Worm (Caenorhabditis elegans): ENCODE data around the gene txt-2.

DNA sequence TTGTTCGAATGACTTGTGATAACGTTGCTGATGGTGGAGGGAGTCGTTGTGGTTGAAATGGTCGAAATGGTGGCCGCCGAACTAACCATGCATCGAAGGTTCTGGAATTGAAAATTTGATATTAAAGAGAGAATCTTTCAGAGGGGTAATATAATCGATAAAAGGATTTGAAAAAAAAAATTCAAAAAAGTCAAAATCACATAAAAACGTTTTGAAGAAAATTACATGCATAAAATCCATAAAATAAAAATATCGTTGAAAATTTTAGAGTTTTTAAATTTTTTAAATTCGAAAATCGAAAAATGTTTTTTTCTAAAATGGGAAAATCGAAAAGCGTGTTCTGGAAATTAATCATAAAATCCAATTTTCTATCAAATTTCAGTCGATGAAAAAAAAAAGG, 41.3 kb upstream of the txt-2 start, which contains the start of gene npr-5:
- TF ChIP-seq klf-2 (GFP tag; conservative IDR thresholded peaks at IDR 0.05) (no peak), ztf-29 (GFP tag; IDR thresholded peaks at IDR 0.05) (no peak), med-1 (GFP tag; optimal IDR thresholded peaks at IDR 0.05; ENCODE audit: insufficient read depth) (no peak), ref-1 (GFP tag; conservative IDR thresholded peaks at IDR 0.05) (no peak), flt-1 (GFP tag; IDR thresholded peaks at IDR 0.05) (no peak)

Data from whole organism, midembryonic.